Worm (Caenorhabditis elegans): ENCODE data around the gene T28A8.4.

- TF ChIP-seq syd-9 (tag; optimal IDR thresholded peaks at IDR 0.05) (no peak), hlh-13 (GFP tag; optimal IDR thresholded peaks at IDR 0.05) (no peak), ceh-2 (tag; optimal IDR thresholded peaks at IDR 0.05) (no peak), ama-1 (optimal IDR thresholded peaks at IDR 0.05) (no peak), pqm-1 (tag; optimal IDR thresholded peaks at IDR 0.05) (no peak), nhr-11 (tag; optimal IDR thresholded peaks at IDR 0.05) (no peak), ceh-19 (GFP tag; optimal IDR thresholded peaks at IDR 0.05) (no peak), fkh-6 (tag; optimal IDR thresholded peaks at IDR 0.05) (no peak), C38D4.7 (GFP tag; optimal IDR thresholded peaks at IDR 0.05) (no peak)
Measured at ce11 chrIII:13526191-13526590, 22.7 kb downstream of the T28A8.4 start.

Data from whole organism, late embryonic.